Fruit fly (Drosophila melanogaster) whole organism, pupa: Measurements from ENCODE around the gene CG15742.
A peak's percentile ranks its signal among the peaks of the same experiment; 100 is the strongest.

Experiments used
- CG10348 ChIP-seq: fragments of 200-800 bp; sonication (Bioruptor generic); IDR thresholded peaks from 2 replicates; pipeline ENCODE4 v1.3.6; 2022; ENCODE audit warnings: missing biosample characterization, missing genetic modification characterization
- CG12605 ChIP-seq: fragments of 200-800 bp; sonication (Bioruptor generic); IDR thresholded peaks from 2 replicates; pipeline ENCODE4 v1.3.6; 2022; ENCODE audit warnings: missing biosample characterization, missing genetic modification characterization
- CG13204 ChIP-seq: fragments of 200-800 bp; sonication (Bioruptor generic); optimal IDR thresholded peaks from 2 replicates; lab custom pipeline; 2018; ENCODE audit warnings: missing biosample characterization, mild to moderate bottlenecking, missing genetic modification characterization, moderate library complexity
- CG14655 ChIP-seq: fragments of 200-800 bp; sonication (Bioruptor generic); optimal IDR thresholded peaks from 3 replicates; lab custom pipeline; 2017; ENCODE audit warnings: mild to moderate bottlenecking, missing biosample characterization, missing genetic modification reagents, missing genetic modification characterization
- CG15710 ChIP-seq: fragments of 200-800 bp; sonication (Bioruptor generic); optimal IDR thresholded peaks from 2 replicates; lab custom pipeline; 2018; ENCODE audit warnings: missing biosample characterization, mild to moderate bottlenecking, missing genetic modification characterization, moderate library complexity
- CG17806 ChIP-seq: fragments of 200-800 bp; sonication (Bioruptor generic); optimal IDR thresholded peaks from 2 replicates; lab custom pipeline; 2018; ENCODE audit warnings: missing biosample characterization, mild to moderate bottlenecking, missing genetic modification characterization, moderate library complexity
- CG32121 ChIP-seq: fragments of 200-800 bp; sonication (Bioruptor generic); IDR thresholded peaks from 2 replicates; pipeline ENCODE4 v1.3.6; 2022; ENCODE audit warnings: missing biosample characterization, missing genetic modification characterization
- CG34367 ChIP-seq: fragments of 200-800 bp; sonication (Bioruptor generic); optimal IDR thresholded peaks from 2 replicates; lab custom pipeline; 2018; ENCODE audit warnings: missing biosample characterization, mild to moderate bottlenecking, missing genetic modification characterization
- CG4496 ChIP-seq: fragments of 200-800 bp; sonication (Bioruptor generic); IDR thresholded peaks from 3 replicates; pipeline ENCODE4 v1.3.6; 2022; ENCODE audit warnings: missing biosample characterization, missing genetic modification characterization
- CG8159 ChIP-seq: fragments of 200-800 bp; sonication (Bioruptor generic); optimal IDR thresholded peaks from 3 replicates; lab custom pipeline; 2018; ENCODE audit warnings: missing biosample characterization, mild to moderate bottlenecking, missing genetic modification characterization, moderate library complexity
- CG8301 ChIP-seq: fragments of 200-800 bp; sonication (Bioruptor generic); optimal IDR thresholded peaks from 2 replicates; lab custom pipeline; 2018; ENCODE audit warnings: missing biosample characterization, mild to moderate bottlenecking, missing genetic modification characterization
- CG9948 ChIP-seq: fragments of 200-800 bp; sonication (Bioruptor generic); optimal IDR thresholded peaks from 2 replicates; lab custom pipeline; 2018; ENCODE audit warnings: missing biosample characterization, mild to moderate bottlenecking, missing genetic modification characterization, moderate library complexity
- D1 ChIP-seq: fragments of 200-800 bp; sonication (Bioruptor generic); optimal IDR thresholded peaks from 2 replicates; lab custom pipeline; 2018; ENCODE audit warnings: missing biosample characterization, mild to moderate bottlenecking, missing genetic modification characterization, moderate library complexity
- EcR ChIP-seq: fragments of 200-800 bp; sonication (Bioruptor generic); optimal IDR thresholded peaks from 3 replicates; lab custom pipeline; 2019; ENCODE audit warnings: missing biosample characterization, missing genetic modification characterization, mild to moderate bottlenecking, moderate library complexity, missing genetic modification reagents
- Ets98B ChIP-seq: fragments of 200-800 bp; sonication (Bioruptor generic); IDR thresholded peaks from 2 replicates; pipeline ENCODE4 v1.3.6; 2022; ENCODE audit warnings: missing biosample characterization, missing genetic modification characterization
- Pif1A ChIP-seq: fragments of 200-800 bp; sonication (Bioruptor generic); optimal IDR thresholded peaks from 3 replicates; lab custom pipeline; 2016; ENCODE audit warnings: missing biosample characterization, missing genetic modification characterization
- Pif1B ChIP-seq: fragments of 200-800 bp; sonication (Bioruptor generic); optimal IDR thresholded peaks from 3 replicates; lab custom pipeline; 2016; ENCODE audit warnings: missing biosample characterization, missing genetic modification characterization
- Snoo ChIP-seq: fragments of 200-800 bp; sonication (Bioruptor generic); optimal IDR thresholded peaks from 3 replicates; lab custom pipeline; 2017; ENCODE audit warnings: missing biosample characterization, mild to moderate bottlenecking, missing genetic modification characterization, inconsistent platforms
- fd96Ca ChIP-seq: fragments of 200-800 bp; sonication (Bioruptor generic); IDR thresholded peaks from 3 replicates; pipeline ENCODE4 v1.3.6; 2022; ENCODE audit warnings: missing biosample characterization, missing genetic modification characterization
- gl ChIP-seq: fragments of 200-800 bp; sonication (Bioruptor generic); optimal IDR thresholded peaks from 2 replicates; lab custom pipeline; 2018; ENCODE audit warnings: missing biosample characterization, mild to moderate bottlenecking, missing genetic modification characterization
- rn ChIP-seq: fragments of 200-800 bp; sonication (Bioruptor generic); IDR thresholded peaks from 2 replicates; pipeline ENCODE4 v1.3.6; 2022; ENCODE audit warnings: missing biosample characterization, missing genetic modification characterization

Gene CG15742

dm6 chrX:13281244-13281877 lies 23.1 kb upstream of the CG15742 start:
- TF ChIP-seq EcR (no peak), CG32121 (GFP tag; lab: Robert Waterston, UW) (no peak), CG34367 (tag; lab: Kevin White, UChicago) (no peak), CG8159 (tag; lab: Kevin White, UChicago) (no peak), CG4496 (GFP tag; lab: Robert Waterston, UW) (no peak), CG9948 (tag; lab: Kevin White, UChicago) (no peak)
- TF ChIP-seq, all 21 proteins: peak for 0

dm6 chrX:13280738-13281137 lies 22.4 kb upstream of the CG15742 start:
- TF ChIP-seq CG8301 (no peak), gl (tag; lab: Kevin White, UChicago) (no peak), CG17806 (no peak), CG4496 (GFP tag; lab: Robert Waterston, UW) (no peak), Snoo (tag; lab: Kevin White, UChicago) (no peak), Pif1A (GFP tag; lab: Kevin White, UChicago) (no peak), CG32121 (GFP tag; lab: Robert Waterston, UW) (no peak), CG14655 (GFP tag; lab: Kevin White, UChicago) (no peak), fd96Ca (GFP tag; lab: Robert Waterston, UW) (no peak), CG15710 (no peak), CG34367 (tag; lab: Kevin White, UChicago) (no peak), CG8159 (tag; lab: Kevin White, UChicago) (no peak), D1 (tag; lab: Kevin White, UChicago) (no peak), CG10348 (GFP tag; lab: Robert Waterston, UW) (no peak), CG13204 (no peak), EcR (no peak), rn (GFP tag; lab: Robert Waterston, UW) (no peak)

- TF ChIP-seq CG8159 (tag; lab: Kevin White, UChicago), result no peak
- TF ChIP-seq, all 21 proteins: peak for 0
Measured at dm6 chrX:13280235-13280634, 21.9 kb upstream of the CG15742 start.

dm6 chrX:13278468-13278982 lies 20.2 kb upstream of the CG15742 start:
- TF ChIP-seq CG12605, result no peak
- no peak for TF ChIP-seq EcR
- no peak for TF ChIP-seq rn (GFP tag; lab: Robert Waterston, UW)
- no peak for TF ChIP-seq fd96Ca (GFP tag; lab: Robert Waterston, UW)
- TF ChIP-seq CG8159 (tag; lab: Kevin White, UChicago), result no peak
- TF ChIP-seq D1 (tag; lab: Kevin White, UChicago), result no peak
- no peak for TF ChIP-seq CG13204
- no peak for TF ChIP-seq Pif1A (GFP tag; lab: Kevin White, UChicago)
- TF ChIP-seq CG4496 (GFP tag; lab: Robert Waterston, UW), result no peak
- TF ChIP-seq CG8301, result no peak
- no peak for TF ChIP-seq CG9948 (tag; lab: Kevin White, UChicago)
- no peak for TF ChIP-seq CG10348 (GFP tag; lab: Robert Waterston, UW)
- no peak for TF ChIP-seq CG32121 (GFP tag; lab: Robert Waterston, UW)
- no peak for TF ChIP-seq CG34367 (tag; lab: Kevin White, UChicago)
- no peak for TF ChIP-seq Pif1B (GFP tag; lab: Kevin White, UChicago)
- TF ChIP-seq Ets98B, result no peak
- no peak for TF ChIP-seq gl (tag; lab: Kevin White, UChicago)
- TF ChIP-seq CG14655 (GFP tag; lab: Kevin White, UChicago), result no peak

- TF ChIP-seq CG8301, result peak; percentile 44
- peak; percentile 31 for TF ChIP-seq CG9948 (tag; lab: Kevin White, UChicago)
- peak; percentile 67 for TF ChIP-seq Pif1B (GFP tag; lab: Kevin White, UChicago)
- TF ChIP-seq CG32121 (GFP tag; lab: Robert Waterston, UW), result peak; percentile 51
- no peak for TF ChIP-seq gl (tag; lab: Kevin White, UChicago)
- peak; percentile 75 for TF ChIP-seq CG4496 (GFP tag; lab: Robert Waterston, UW)
- no peak for TF ChIP-seq D1 (tag; lab: Kevin White, UChicago)
- peak; percentile 59 for TF ChIP-seq CG8159 (tag; lab: Kevin White, UChicago)
- peak; percentile 38; the same call in 1 of the 2 replicates for TF ChIP-seq rn (GFP tag; lab: Robert Waterston, UW)
- TF ChIP-seq Ets98B, result no peak; the same call in none of the 2 replicates
- peak; percentile 55 for TF ChIP-seq CG17806
- TF ChIP-seq Snoo (tag; lab: Kevin White, UChicago), result peak; percentile 61
- TF ChIP-seq CG13204, result no peak
- TF ChIP-seq CG15710, result peak; percentile 14
- TF ChIP-seq CG34367 (tag; lab: Kevin White, UChicago), result peak; percentile 21
- peak; percentile 7 for TF ChIP-seq EcR
- peak; percentile 22 for TF ChIP-seq Pif1A (GFP tag; lab: Kevin White, UChicago)
- TF ChIP-seq CG12605, result no peak; the same call in 1 of the 2 replicates
- TF ChIP-seq CG14655 (GFP tag; lab: Kevin White, UChicago), result peak; percentile 46
- peak; percentile 74 for TF ChIP-seq fd96Ca (GFP tag; lab: Robert Waterston, UW)
Measured at dm6 chrX:13277580-13278467, 19.5 kb upstream of the CG15742 start.
